Worm (Caenorhabditis elegans) whole organism, L3 larva: ENCODE measurements around the gene F42F12.3.

Experiments used
- R02D3.7 ChIP-seq: fragments of 150-350 bp; optimal IDR thresholded peaks from 2 replicates; lab custom pipeline; 2014; ENCODE audit warnings: missing biosample characterization, missing genetic modification characterization
- ZK546.5 ChIP-seq: sonication (generic microtip); optimal IDR thresholded peaks from 2 replicates; lab custom pipeline; 2017; ENCODE audit warnings: missing biosample characterization, missing genetic modification characterization
- aly-2 ChIP-seq: fragments of 150-350 bp; optimal IDR thresholded peaks from 2 replicates; lab custom pipeline; 2014; ENCODE audit warnings: missing biosample characterization, missing genetic modification characterization
- ceh-16 ChIP-seq: sonication (generic microtip); optimal IDR thresholded peaks from 2 replicates; lab custom pipeline; 2017; ENCODE audit warnings: missing biosample characterization, missing genetic modification characterization
- ceh-28 ChIP-seq: fragments of 150-350 bp; optimal IDR thresholded peaks from 2 replicates; lab custom pipeline; 2014; ENCODE audit warnings: missing biosample characterization, missing genetic modification reagents, missing genetic modification characterization
- ceh-82 ChIP-seq: fragments of 150-350 bp; optimal IDR thresholded peaks from 2 replicates; lab custom pipeline; 2014; ENCODE audit warnings: missing biosample characterization, missing genetic modification characterization
- ceh-9 ChIP-seq: sonication (generic microtip); optimal IDR thresholded peaks from 2 replicates; lab custom pipeline; 2018; ENCODE audit warnings: missing biosample characterization, missing genetic modification characterization
- egl-27 ChIP-seq: sonication (generic microtip); optimal IDR thresholded peaks from 4 replicates; lab custom pipeline; 2017; ENCODE audit warnings: missing biosample characterization, missing genetic modification reagents, missing genetic modification characterization
- egl-5 ChIP-seq: fragments of 150-350 bp; optimal IDR thresholded peaks from 2 replicates; lab custom pipeline; 2017; ENCODE audit warnings: missing biosample characterization, missing genetic modification reagents, missing genetic modification characterization, inconsistent platforms
- fkh-10 ChIP-seq: sonication (generic microtip); optimal IDR thresholded peaks from 2 replicates; lab custom pipeline; 2017; ENCODE audit warnings: missing biosample characterization, missing genetic modification reagents, missing genetic modification characterization
- fkh-2 ChIP-seq: fragments of 150-350 bp; optimal IDR thresholded peaks from 2 replicates; lab custom pipeline; 2014; ENCODE audit warnings: missing biosample characterization, missing genetic modification reagents, missing genetic modification characterization
- fos-1 ChIP-seq: fragments of 150-350 bp; optimal IDR thresholded peaks from 2 replicates; lab custom pipeline; 2014; ENCODE audit warnings: missing biosample characterization, missing genetic modification characterization
- jun-1 ChIP-seq: fragments of 150-350 bp; optimal IDR thresholded peaks from 2 replicates; lab custom pipeline; 2014; ENCODE audit warnings: missing biosample characterization, missing genetic modification reagents, missing genetic modification characterization
- lin-15B ChIP-seq: fragments of 150-350 bp; optimal IDR thresholded peaks from 2 replicates; lab custom pipeline; 2014; ENCODE audit warnings: missing biosample characterization, missing genetic modification characterization
- lin-39 ChIP-seq: fragments of 150-350 bp; optimal IDR thresholded peaks from 2 replicates; lab custom pipeline; 2018; ENCODE audit warnings: missing biosample characterization, missing genetic modification reagents, missing genetic modification characterization
- mdl-1 ChIP-seq: fragments of 150-350 bp; optimal IDR thresholded peaks from 2 replicates; lab custom pipeline; 2014; ENCODE audit warnings: missing biosample characterization, missing genetic modification characterization
- mml-1 ChIP-seq: fragments of 150-350 bp; sonication (generic microtip); optimal IDR thresholded peaks from 3 replicates; lab custom pipeline; 2014; ENCODE audit warnings: missing biosample characterization, missing genetic modification characterization
- nhr-11 ChIP-seq: fragments of 150-350 bp; optimal IDR thresholded peaks from 2 replicates; lab custom pipeline; 2014; ENCODE audit warnings: missing biosample characterization, missing genetic modification characterization
- nhr-12 ChIP-seq: fragments of 150-350 bp; optimal IDR thresholded peaks from 2 replicates; lab custom pipeline; 2014; ENCODE audit warnings: missing biosample characterization, missing genetic modification characterization
- nhr-23 ChIP-seq: fragments of 150-350 bp; optimal IDR thresholded peaks from 2 replicates; lab custom pipeline; 2014; ENCODE audit warnings: missing biosample characterization, missing genetic modification reagents, missing genetic modification characterization
- nhr-237 ChIP-seq: fragments of 150-350 bp; optimal IDR thresholded peaks from 2 replicates; lab custom pipeline; 2014; ENCODE audit warnings: missing biosample characterization, missing genetic modification characterization
- nhr-25 ChIP-seq: sonication (generic microtip); optimal IDR thresholded peaks from 2 replicates; lab custom pipeline; 2017; ENCODE audit warnings: missing biosample characterization, missing genetic modification characterization
- nhr-28 ChIP-seq: fragments of 150-350 bp; optimal IDR thresholded peaks from 2 replicates; lab custom pipeline; 2014; ENCODE audit warnings: missing biosample characterization, missing genetic modification characterization
- nhr-43 ChIP-seq: sonication (generic microtip); optimal IDR thresholded peaks from 2 replicates; lab custom pipeline; 2016; ENCODE audit warnings: mild to moderate bottlenecking, missing genetic modification characterization, missing compliant biosample characterization; ENCODE audit not compliant: poor library complexity, severe bottlenecking
- nhr-67 ChIP-seq: fragments of 150-350 bp; optimal IDR thresholded peaks from 2 replicates; lab custom pipeline; 2014; ENCODE audit warnings: missing biosample characterization, missing genetic modification characterization
- nhr-77 ChIP-seq: fragments of 150-350 bp; optimal IDR thresholded peaks from 2 replicates; lab custom pipeline; 2014; ENCODE audit warnings: missing biosample characterization, missing genetic modification characterization
- pha-4 ChIP-seq: fragments of 150-350 bp; optimal IDR thresholded peaks from 2 replicates; lab custom pipeline; 2014; ENCODE audit warnings: missing biosample characterization, missing genetic modification reagents, missing genetic modification characterization
- skn-1 ChIP-seq: fragments of 150-350 bp; optimal IDR thresholded peaks from 2 replicates; lab custom pipeline; 2014; ENCODE audit warnings: missing biosample characterization, missing genetic modification characterization
- snpc-4 ChIP-seq: fragments of 150-350 bp; optimal IDR thresholded peaks from 2 replicates; lab custom pipeline; 2014; ENCODE audit warnings: missing biosample characterization, missing genetic modification characterization
- tbx-2 ChIP-seq: sonication (generic microtip); optimal IDR thresholded peaks from 2 replicates; lab custom pipeline; 2016; ENCODE audit warnings: mild to moderate bottlenecking, missing genetic modification characterization, missing compliant biosample characterization
- unc-39 ChIP-seq: sonication (generic microtip); optimal IDR thresholded peaks from 4 replicates; lab custom pipeline; 2017; ENCODE audit warnings: missing biosample characterization, missing genetic modification characterization
- unc-62 ChIP-seq: fragments of 150-350 bp; sonication (generic microtip); optimal IDR thresholded peaks from 4 replicates; lab custom pipeline; 2014; ENCODE audit warnings: missing biosample characterization, missing genetic modification reagents, missing genetic modification characterization
- zag-1 ChIP-seq: fragments of 150-350 bp; optimal IDR thresholded peaks from 2 replicates; lab custom pipeline; 2014; ENCODE audit warnings: missing biosample characterization, missing genetic modification characterization
- ztf-4 ChIP-seq: fragments of 150-350 bp; optimal IDR thresholded peaks from 2 replicates; lab custom pipeline; 2014; ENCODE audit warnings: missing biosample characterization, missing genetic modification characterization

Gene F42F12.3

DNA sequence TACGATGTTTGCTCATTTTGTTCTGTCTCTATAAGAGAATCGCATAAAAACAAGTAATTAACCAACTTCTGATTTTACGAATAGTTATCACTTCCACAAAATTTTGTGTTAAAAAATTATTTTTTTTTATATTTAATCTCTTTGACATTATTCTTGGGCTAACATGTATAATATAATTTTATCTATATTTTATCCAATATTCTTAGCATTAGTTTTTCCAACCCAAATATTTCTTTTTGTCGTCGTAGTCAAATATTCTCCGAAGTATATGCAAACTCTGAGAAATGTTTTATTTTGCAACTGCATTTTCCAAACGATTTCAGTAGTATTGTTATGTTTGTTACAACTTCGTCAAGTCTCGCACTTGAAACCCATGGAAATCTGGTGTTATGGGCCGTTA, 16.9 kb upstream of the F42F12.3 start, which contains the start of gene srd-47:
TSS of gene srd-47 (plus strand) at position 164 of the 400 bp plus-strand sequence.
- TF ChIP-seq ceh-82 (tag; lab: Kevin White, UChicago), result no peak
- no peak for TF ChIP-seq ceh-9 (tag; lab: Kevin White, UChicago)
- no peak for TF ChIP-seq nhr-23 (tag; lab: Kevin White, UChicago)
- no peak for TF ChIP-seq ZK546.5
- no peak for TF ChIP-seq ceh-16
- no peak for TF ChIP-seq unc-39 (tag; lab: Kevin White, UChicago)
- no peak for TF ChIP-seq mml-1
- TF ChIP-seq fos-1 (tag; lab: Kevin White, UChicago), result no peak
- TF ChIP-seq nhr-67 (tag; lab: Kevin White, UChicago), result no peak
- TF ChIP-seq nhr-11, result no peak
- no peak for TF ChIP-seq R02D3.7 (tag; lab: Kevin White, UChicago)
- TF ChIP-seq mdl-1 (tag; lab: Kevin White, UChicago), result no peak
- TF ChIP-seq nhr-28 (tag; lab: Kevin White, UChicago), result no peak
- no peak for TF ChIP-seq ceh-28
- TF ChIP-seq fkh-2 (tag; lab: Kevin White, UChicago), result no peak
- TF ChIP-seq lin-39 (tag; lab: Kevin White, UChicago), result no peak
- TF ChIP-seq egl-5 (tag; lab: Kevin White, UChicago), result no peak
- TF ChIP-seq aly-2 (tag; lab: Kevin White, UChicago), result no peak
- TF ChIP-seq lin-15B (tag; lab: Kevin White, UChicago), result no peak
- TF ChIP-seq, all 47 proteins: peak for 0

DNA sequence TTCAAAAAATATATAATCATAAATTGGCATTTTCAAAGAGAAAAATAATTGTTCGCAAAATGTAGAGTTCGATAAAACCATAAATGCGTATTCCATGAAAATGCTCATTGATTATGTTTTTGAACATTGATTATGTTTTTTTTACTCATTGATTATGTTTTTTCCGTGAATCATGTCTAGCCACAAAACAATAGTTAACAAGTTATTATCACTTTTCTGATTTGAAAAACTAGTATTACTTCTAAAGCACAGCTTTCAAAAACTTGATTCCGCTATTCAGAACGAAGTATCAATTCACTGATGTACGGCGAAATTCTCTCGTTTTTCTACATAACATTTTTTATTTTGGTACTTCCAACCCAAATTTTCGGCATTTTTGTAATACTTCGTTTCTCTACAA, 14.6 kb upstream of the F42F12.3 start, which contains the start of gene srd-48:
TSS of gene srd-48 (plus strand) at position 301 of the 400 bp plus-strand sequence.
- TF ChIP-seq zag-1 (tag; lab: Kevin White, UChicago), result no peak
- no peak for TF ChIP-seq fos-1 (tag; lab: Kevin White, UChicago)
- no peak for TF ChIP-seq ceh-28
- TF ChIP-seq ztf-4 (tag; lab: Kevin White, UChicago), result no peak
- no peak for TF ChIP-seq mml-1
- TF ChIP-seq nhr-12 (tag; lab: Kevin White, UChicago), result no peak
- TF ChIP-seq tbx-2 (tag; lab: Kevin White, UChicago), result no peak
- no peak for TF ChIP-seq nhr-77
- TF ChIP-seq egl-27 (tag; lab: Kevin White, UChicago), result no peak
- TF ChIP-seq nhr-23 (tag; lab: Kevin White, UChicago), result no peak
- no peak for TF ChIP-seq fkh-10 (GFP tag; lab: Kevin White, UChicago)
- no peak for TF ChIP-seq nhr-25 (tag; lab: Kevin White, UChicago)
- TF ChIP-seq nhr-28 (tag; lab: Kevin White, UChicago), result no peak
- no peak for TF ChIP-seq nhr-11
- no peak for TF ChIP-seq jun-1 (tag; lab: Kevin White, UChicago)
- TF ChIP-seq ceh-82 (tag; lab: Kevin White, UChicago), result no peak
- no peak for TF ChIP-seq unc-39 (tag; lab: Kevin White, UChicago)
- no peak for TF ChIP-seq ceh-16
- TF ChIP-seq ZK546.5, result no peak

DNA sequence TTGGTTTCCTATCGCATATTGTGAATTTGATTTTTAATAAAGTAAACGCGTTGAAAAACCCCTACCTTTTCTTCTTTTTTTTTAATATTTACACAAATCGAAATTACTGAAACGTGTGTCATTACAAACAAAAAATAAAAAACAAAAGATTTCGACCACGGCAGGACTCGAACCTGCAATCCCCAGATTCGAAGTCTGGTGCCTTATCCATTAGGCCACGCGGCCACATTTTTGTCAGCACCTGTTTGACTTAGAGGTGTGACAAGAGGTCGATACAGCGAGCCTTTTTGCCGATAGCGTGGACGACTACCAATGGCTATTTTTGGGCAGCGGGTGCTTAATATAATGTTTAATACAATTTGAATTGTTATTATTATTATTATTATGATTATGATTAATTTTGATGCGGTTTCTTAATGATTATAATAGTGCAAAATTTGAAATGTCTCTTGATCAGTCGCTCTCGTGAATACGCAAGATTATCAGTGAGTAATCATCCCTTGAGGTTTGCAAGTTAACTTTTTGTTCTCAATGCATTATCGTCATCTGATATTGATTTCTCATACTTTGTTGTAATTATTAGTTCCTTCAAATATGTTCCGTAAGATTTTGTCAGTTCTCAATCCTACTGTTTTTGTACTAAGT, 12.4 kb upstream of the F42F12.3 start, which contains the start of gene srd-44:
TSS of gene srd-44 (plus strand) at position 595 of the 645 bp plus-strand sequence.
- no peak for TF ChIP-seq lin-39 (tag; lab: Kevin White, UChicago)
- peak; percentile 10 for TF ChIP-seq nhr-43 (tag; lab: Kevin White, UChicago)

DNA sequence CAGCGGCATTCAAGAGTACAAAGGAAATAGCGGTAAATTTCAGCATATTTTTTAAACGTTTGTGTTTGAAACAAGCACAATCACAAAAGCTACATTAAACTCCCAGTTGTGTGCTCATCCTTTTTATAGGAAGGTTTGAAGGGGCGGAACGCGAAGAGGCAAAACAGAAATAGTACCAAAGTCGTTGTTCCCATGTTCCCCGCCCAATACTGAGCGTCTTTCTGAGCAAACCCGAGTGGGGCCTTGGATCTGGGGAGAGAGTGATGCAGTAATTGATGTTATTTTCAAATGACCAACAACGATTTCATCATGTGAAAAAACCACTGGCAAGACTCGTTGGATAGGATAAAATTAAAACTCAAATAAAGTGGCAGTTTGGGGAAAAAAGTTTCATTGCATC, 9.0 kb upstream of the F42F12.3 start, which contains the start of gene zig-2:
TSS of gene zig-2 (minus strand) at position 101 of the 400 bp plus-strand sequence.
- TF ChIP-seq aly-2 (tag; lab: Kevin White, UChicago) (no peak), nhr-23 (tag; lab: Kevin White, UChicago) (no peak), nhr-25 (tag; lab: Kevin White, UChicago) (no peak), nhr-237 (no peak), ceh-16 (no peak), egl-5 (tag; lab: Kevin White, UChicago) (no peak), unc-62 (GFP tag; lab: Kevin White, UChicago) (no peak), fkh-10 (GFP tag; lab: Kevin White, UChicago) (no peak), skn-1 (no peak)

DNA sequence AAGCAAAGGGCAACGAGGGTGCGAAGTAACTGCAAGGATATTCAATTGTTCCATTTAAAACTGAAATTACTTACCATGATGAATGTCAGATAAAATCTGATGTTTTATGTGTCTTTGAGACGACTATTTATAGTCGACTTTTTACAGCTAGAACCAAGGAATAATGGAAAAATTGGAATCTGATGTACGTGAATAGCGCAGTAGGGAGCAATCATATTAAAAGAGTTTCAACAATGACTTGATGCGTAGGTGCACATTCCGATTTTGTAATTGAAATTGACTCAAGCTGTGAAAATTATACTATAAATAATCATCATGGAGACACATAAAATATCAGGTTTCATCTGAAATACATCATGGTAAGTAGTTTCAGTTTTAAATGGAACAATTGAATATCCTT, 7.1 kb upstream of the F42F12.3 start, which contains the start of the genes nspc-9 and nspc-10:
TSS of gene nspc-9 (minus strand) at position 101 of the 400 bp plus-strand sequence.
TSS of gene nspc-10 (plus strand) at position 331 of the 400 bp plus-strand sequence.
- TF ChIP-seq ceh-16 (no peak), pha-4 (tag; lab: Kevin White, UChicago) (no peak), ceh-28 (no peak), snpc-4 (tag; lab: Kevin White, UChicago) (no peak), lin-39 (tag; lab: Kevin White, UChicago) (no peak), egl-27 (tag; lab: Kevin White, UChicago) (no peak), nhr-11 (no peak), lin-15B (tag; lab: Kevin White, UChicago) (no peak), ceh-9 (tag; lab: Kevin White, UChicago) (no peak), nhr-23 (tag; lab: Kevin White, UChicago) (no peak)
